Fruit fly (Drosophila melanogaster): ENCODE measurements around the gene eIF3l.

DNA sequence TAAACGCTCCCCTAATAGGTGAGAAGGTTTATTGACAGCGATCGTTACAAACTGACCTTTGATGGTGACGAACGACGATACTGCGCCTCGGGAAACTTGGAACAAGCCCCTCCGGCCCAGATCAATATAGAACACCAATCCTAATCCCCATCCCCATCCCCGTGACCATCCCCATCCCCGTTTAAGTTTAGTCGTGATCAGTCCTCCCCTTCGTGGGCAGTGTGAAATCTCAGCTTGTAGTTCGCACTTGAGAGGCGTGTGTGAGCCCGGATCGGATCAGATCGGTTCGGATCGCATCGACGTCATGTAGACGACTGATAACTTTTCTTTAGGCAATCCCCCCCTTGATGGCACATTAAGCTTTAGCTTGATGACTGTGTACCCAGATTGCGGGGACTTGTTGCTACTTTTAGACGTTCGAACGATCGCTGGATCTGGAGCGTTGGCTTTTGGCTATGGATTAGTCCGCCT lies 38.7 kb upstream of the eIF3l start, which contains the start of gene Miox:
- TF ChIP-seq fru (GFP tag; optimal IDR thresholded peaks at IDR 0.05) (no peak), Dfd (GFP tag; optimal IDR thresholded peaks at IDR 0.05) (no peak), rgr (GFP tag; optimal IDR thresholded peaks at IDR 0.05) (no peak)
